Worm (Caenorhabditis elegans) whole organism, mixed stage, embryonic: ENCODE measurements around the gene nuo-3.

Experiments used
- M03D4.4 ChIP-seq: sonication (generic microtip); optimal IDR thresholded peaks from 2 replicates; lab custom pipeline; 2017; ENCODE audit warnings: mild to moderate bottlenecking, missing genetic modification characterization, missing compliant biosample characterization
- bed-3 ChIP-seq: fragments of 200-800 bp; sonication (Bioruptor generic); optimal IDR thresholded peaks from 3 replicates; lab custom pipeline; 2018; ENCODE audit warnings: mild to moderate bottlenecking, missing genetic modification characterization, moderate library complexity, missing compliant biosample characterization
- blmp-1 ChIP-seq: fragments of 150-350 bp; optimal IDR thresholded peaks from 2 replicates; lab custom pipeline; 2014; ENCODE audit warnings: missing biosample characterization, missing genetic modification characterization
- ceh-39 ChIP-seq: fragments of 150-350 bp; optimal IDR thresholded peaks from 2 replicates; lab custom pipeline; 2014; ENCODE audit warnings: missing biosample characterization, missing genetic modification characterization
- ceh-43 ChIP-seq: fragments of 200-800 bp; sonication (Bioruptor generic); optimal IDR thresholded peaks from 2 replicates; lab custom pipeline; 2018; ENCODE audit warnings: mild to moderate bottlenecking, missing genetic modification characterization, moderate library complexity, missing compliant biosample characterization
- ceh-83 ChIP-seq: fragments of 200-800 bp; sonication (Bioruptor generic); optimal IDR thresholded peaks from 2 replicates; lab custom pipeline; 2018; ENCODE audit warnings: mild to moderate bottlenecking, missing genetic modification characterization, missing compliant biosample characterization
- ces-1 ChIP-seq: fragments of 150-350 bp; optimal IDR thresholded peaks from 2 replicates; lab custom pipeline; 2014; ENCODE audit warnings: missing biosample characterization, missing genetic modification reagents, missing genetic modification characterization
- cnd-1 ChIP-seq: fragments of 200-800 bp; sonication (Bioruptor generic); optimal IDR thresholded peaks from 2 replicates; lab custom pipeline; 2018; ENCODE audit warnings: mild to moderate bottlenecking, missing genetic modification characterization, missing compliant biosample characterization
- drap-1 ChIP-seq: fragments of 200-800 bp; sonication (Bioruptor generic); optimal IDR thresholded peaks from 3 replicates; lab custom pipeline; 2018; ENCODE audit warnings: mild to moderate bottlenecking, missing genetic modification characterization, missing compliant biosample characterization
- elt-1 ChIP-seq: sonication (generic microtip); optimal IDR thresholded peaks from 2 replicates; lab custom pipeline; 2017; ENCODE audit warnings: missing genetic modification characterization, mild to moderate bottlenecking, missing compliant biosample characterization, antibody characterized with exemption, moderate library complexity, borderline replicate concordance; ENCODE audit not compliant: insufficient read depth
- flh-1 ChIP-seq: fragments of 200-800 bp; sonication (Bioruptor generic); optimal IDR thresholded peaks from 2 replicates; lab custom pipeline; 2018; ENCODE audit warnings: mild to moderate bottlenecking, missing genetic modification characterization, moderate library complexity, missing compliant biosample characterization
- ham-2 ChIP-seq: fragments of 200-800 bp; sonication (Bioruptor generic); optimal IDR thresholded peaks from 2 replicates; lab custom pipeline; 2018; ENCODE audit warnings: mild to moderate bottlenecking, missing genetic modification characterization, missing compliant biosample characterization
- hlh-1 ChIP-seq: fragments of 150-350 bp; optimal IDR thresholded peaks from 2 replicates; lab custom pipeline; 2014; ENCODE audit warnings: missing biosample characterization, missing genetic modification reagents, missing genetic modification characterization
- lin-13 ChIP-seq: fragments of 150-350 bp; optimal IDR thresholded peaks from 2 replicates; lab custom pipeline; 2014; ENCODE audit warnings: missing biosample characterization, missing genetic modification characterization
- lin-32 ChIP-seq: fragments of 200-800 bp; sonication (Bioruptor generic); optimal IDR thresholded peaks from 2 replicates; lab custom pipeline; 2018; ENCODE audit warnings: mild to moderate bottlenecking, missing genetic modification characterization, missing compliant biosample characterization
- lsy-2 ChIP-seq: fragments of 150-350 bp; optimal IDR thresholded peaks from 2 replicates; lab custom pipeline; 2014; ENCODE audit warnings: missing biosample characterization, missing genetic modification characterization
- mab-5 ChIP-seq: fragments of 150-350 bp; optimal IDR thresholded peaks from 2 replicates; lab custom pipeline; 2014; ENCODE audit warnings: missing biosample characterization, missing genetic modification characterization
- mep-1 ChIP-seq: fragments of 150-350 bp; optimal IDR thresholded peaks from 2 replicates; lab custom pipeline; 2017; ENCODE audit warnings: missing biosample characterization, missing genetic modification reagents, missing genetic modification characterization, inconsistent platforms
- mls-2 ChIP-seq: sonication (generic microtip); optimal IDR thresholded peaks from 2 replicates; lab custom pipeline; 2016; ENCODE audit warnings: mild to moderate bottlenecking, missing genetic modification characterization, moderate library complexity, missing compliant biosample characterization
- nhr-12 ChIP-seq: fragments of 150-350 bp; optimal IDR thresholded peaks from 2 replicates; lab custom pipeline; 2014; ENCODE audit warnings: missing biosample characterization, missing genetic modification characterization
- nhr-2 ChIP-seq: fragments of 150-350 bp; optimal IDR thresholded peaks from 2 replicates; lab custom pipeline; 2014; ENCODE audit warnings: missing biosample characterization, missing genetic modification characterization
- nhr-237 ChIP-seq: fragments of 150-350 bp; optimal IDR thresholded peaks from 2 replicates; lab custom pipeline; 2014; ENCODE audit warnings: missing biosample characterization, missing genetic modification characterization
- nhr-28 ChIP-seq: fragments of 150-350 bp; optimal IDR thresholded peaks from 2 replicates; lab custom pipeline; 2014; ENCODE audit warnings: missing biosample characterization, missing genetic modification characterization
- nhr-76 ChIP-seq: sonication (generic microtip); optimal IDR thresholded peaks from 2 replicates; lab custom pipeline; 2017; ENCODE audit warnings: missing biosample characterization, missing genetic modification characterization
- sem-2 ChIP-seq: fragments of 200-800 bp; sonication (Bioruptor generic); optimal IDR thresholded peaks from 2 replicates; lab custom pipeline; 2018; ENCODE audit warnings: mild to moderate bottlenecking, missing genetic modification characterization, missing compliant biosample characterization
- snpc-4 ChIP-seq: fragments of 150-350 bp; optimal IDR thresholded peaks from 2 replicates; lab custom pipeline; 2014; ENCODE audit warnings: missing biosample characterization, missing genetic modification characterization
- sptf-1 ChIP-seq: sonication (generic microtip); optimal IDR thresholded peaks from 2 replicates; lab custom pipeline; 2017; ENCODE audit warnings: mild to moderate bottlenecking, missing genetic modification characterization, moderate library complexity, missing compliant biosample characterization
- tbx-8 ChIP-seq: fragments of 200-800 bp; sonication (Bioruptor generic); optimal IDR thresholded peaks from 2 replicates; lab custom pipeline; 2018; ENCODE audit warnings: mild to moderate bottlenecking, missing genetic modification characterization, moderate library complexity, missing compliant biosample characterization
- unc-120 ChIP-seq: sonication (generic microtip); optimal IDR thresholded peaks from 2 replicates; lab custom pipeline; 2017; ENCODE audit warnings: missing genetic modification characterization, missing compliant biosample characterization; ENCODE audit not compliant: poor library complexity, severe bottlenecking
- unc-62 ChIP-seq: fragments of 150-350 bp; optimal IDR thresholded peaks from 2 replicates; lab custom pipeline; 2014; ENCODE audit warnings: missing biosample characterization, missing genetic modification reagents, missing genetic modification characterization
- zip-8 ChIP-seq: fragments of 150-350 bp; optimal IDR thresholded peaks from 2 replicates; lab custom pipeline; 2014; ENCODE audit warnings: missing biosample characterization, missing genetic modification characterization
- ztf-11 ChIP-seq: fragments of 150-350 bp; optimal IDR thresholded peaks from 2 replicates; lab custom pipeline; 2014; ENCODE audit warnings: missing biosample characterization, missing genetic modification characterization

Gene nuo-3

ce11 chrIV:14799186-14799585, 1.8 kb upstream of the nuo-3 start, which contains the start of gene Y57G11C.14:
Gene Y57G11C.14 (plus strand): TSS chrIV:14799311.
- TF ChIP-seq tbx-8 (GFP tag; lab: Kevin White, UChicago) (no peak), M03D4.4 (tag; lab: Kevin White, UChicago) (no peak), nhr-76 (tag; lab: Kevin White, UChicago) (no peak), flh-1 (GFP tag; lab: Kevin White, UChicago) (no peak), nhr-28 (tag; lab: Kevin White, UChicago) (no peak), mab-5 (tag; lab: Kevin White, UChicago) (no peak), nhr-2 (tag; lab: Kevin White, UChicago) (no peak), ceh-39 (tag; lab: Kevin White, UChicago) (no peak), zip-8 (tag; lab: Kevin White, UChicago) (no peak), unc-120 (no peak), lin-32 (GFP tag; lab: Kevin White, UChicago) (no peak), unc-62 (GFP tag; lab: Kevin White, UChicago) (no peak), mep-1 (tag; lab: Kevin White, UChicago) (no peak), ces-1 (GFP tag; lab: Kevin White, UChicago) (no peak), sptf-1 (tag; lab: Kevin White, UChicago) (no peak), ceh-43 (GFP tag; lab: Kevin White, UChicago) (no peak)

ce11 chrIV:14797849-14798248, 505 bp upstream of the nuo-3 start, which contains the start of gene arl-8:
Gene arl-8 (plus strand): TSS chrIV:14798149.
- TF ChIP-seq lin-32 (GFP tag; lab: Kevin White, UChicago) (no peak), ceh-83 (GFP tag; lab: Kevin White, UChicago) (no peak), nhr-12 (tag; lab: Kevin White, UChicago) (no peak), mls-2 (no peak), cnd-1 (tag; lab: Kevin White, UChicago) (no peak), hlh-1 (tag; lab: Kevin White, UChicago) (no peak)
- TF ChIP-seq, all 35 proteins: peak for 0

ce11 chrIV:14795918-14796488, 1.3 kb downstream of the nuo-3 start, which contains the start of gene coq-3:
Gene coq-3 (minus strand): TSS chrIV:14796324.
- TF ChIP-seq bed-3 (GFP tag; lab: Kevin White, UChicago), result no peak
- no peak for TF ChIP-seq mls-2
- TF ChIP-seq M03D4.4 (tag; lab: Kevin White, UChicago), result no peak
- no peak for TF ChIP-seq drap-1 (GFP tag; lab: Kevin White, UChicago)
- TF ChIP-seq nhr-12 (tag; lab: Kevin White, UChicago), result no peak
- TF ChIP-seq zip-8 (tag; lab: Kevin White, UChicago), result no peak
- no peak for TF ChIP-seq elt-1 (tag; lab: Kevin White, UChicago)
- no peak for TF ChIP-seq ces-1 (GFP tag; lab: Kevin White, UChicago)
- no peak for TF ChIP-seq mep-1 (tag; lab: Kevin White, UChicago)
- TF ChIP-seq tbx-8 (GFP tag; lab: Kevin White, UChicago), result no peak
- no peak for TF ChIP-seq blmp-1 (tag; lab: Kevin White, UChicago)
- no peak for TF ChIP-seq ham-2 (GFP tag; lab: Kevin White, UChicago)
- no peak for TF ChIP-seq ceh-39 (tag; lab: Kevin White, UChicago)
- TF ChIP-seq sptf-1 (tag; lab: Kevin White, UChicago), result no peak
- TF ChIP-seq sem-2, result no peak
- no peak for TF ChIP-seq mab-5 (tag; lab: Kevin White, UChicago)
- TF ChIP-seq nhr-28 (tag; lab: Kevin White, UChicago), result no peak
- TF ChIP-seq lin-13 (tag; lab: Kevin White, UChicago), result no peak
- TF ChIP-seq lsy-2 (tag; lab: Kevin White, UChicago), result no peak

ce11 chrIV:14793900-14794624, 3.3 kb downstream of the nuo-3 start:
- peak; percentile 43 for TF ChIP-seq unc-120
- peak; percentile 14 for TF ChIP-seq ztf-11
- TF ChIP-seq snpc-4 (tag; lab: Kevin White, UChicago), result no peak
- TF ChIP-seq blmp-1 (tag; lab: Kevin White, UChicago), result peak; percentile 94
- TF ChIP-seq ham-2 (GFP tag; lab: Kevin White, UChicago), result peak; percentile 48
- TF ChIP-seq mep-1 (tag; lab: Kevin White, UChicago), result peak; percentile 6
- peak; percentile 1 for TF ChIP-seq nhr-237 (tag; lab: Kevin White, UChicago)
- TF ChIP-seq mls-2, result peak; percentile 44
- peak; percentile 14 for TF ChIP-seq ceh-43 (GFP tag; lab: Kevin White, UChicago)
- peak; percentile 51 for TF ChIP-seq ces-1 (GFP tag; lab: Kevin White, UChicago)
- peak; percentile 13 for TF ChIP-seq lin-13 (tag; lab: Kevin White, UChicago)
- no peak for TF ChIP-seq lin-32 (GFP tag; lab: Kevin White, UChicago)
- peak; percentile 75 for TF ChIP-seq ceh-39 (tag; lab: Kevin White, UChicago)
- TF ChIP-seq sptf-1 (tag; lab: Kevin White, UChicago), result peak; percentile 32
- TF ChIP-seq flh-1 (GFP tag; lab: Kevin White, UChicago), result no peak
- peak; percentile 41 for TF ChIP-seq lsy-2 (tag; lab: Kevin White, UChicago)
